Worm (Caenorhabditis elegans) whole organism, dauer: ENCODE data around the gene atn-1.

Experiments used
- unc-62 ChIP-seq: sonication (generic microtip); optimal IDR thresholded peaks from 2 replicates; lab custom pipeline; 2017; ENCODE audit warnings: missing biosample characterization, missing genetic modification reagents, missing genetic modification characterization

atn-1 gene

ce11 chrV:12470324-12470723, 7.9 kb upstream of the atn-1 start:
- TF ChIP-seq unc-62 (GFP tag; lab: Kevin White, UChicago), result no peak

- no peak for TF ChIP-seq unc-62 (GFP tag; lab: Kevin White, UChicago)
Measured at ce11 chrV:12475360-12475759, 2.9 kb upstream of the atn-1 start.

- no peak for TF ChIP-seq unc-62 (GFP tag; lab: Kevin White, UChicago)
Measured at ce11 chrV:12477139-12477538, 1.1 kb upstream of the atn-1 start.

ce11 chrV:12478990-12479389, 779 bp downstream of the atn-1 start:
- no peak for TF ChIP-seq unc-62 (GFP tag; lab: Kevin White, UChicago)

ce11 chrV:12484585-12484984, 6.4 kb downstream of the atn-1 start, which contains the start of gene srt-39:
Gene srt-39, plus strand, starts transcription at chrV:12484885.
- no peak for TF ChIP-seq unc-62 (GFP tag; lab: Kevin White, UChicago)

ce11 chrV:12486934-12487333, 8.7 kb downstream of the atn-1 start, which contains the start of gene inx-11:
Gene inx-11, plus strand, starts transcription at chrV:12487234.
- TF ChIP-seq unc-62 (GFP tag; lab: Kevin White, UChicago), result no peak

- TF ChIP-seq unc-62 (GFP tag; lab: Kevin White, UChicago), result no peak
Measured at ce11 chrV:12488002-12488401, 9.8 kb downstream of the atn-1 start.

- TF ChIP-seq unc-62 (GFP tag; lab: Kevin White, UChicago), result no peak
Measured at ce11 chrV:12491070-12491643, 12.9 kb downstream of the atn-1 start.

- no peak for TF ChIP-seq unc-62 (GFP tag; lab: Kevin White, UChicago)
Measured at ce11 chrV:12494522-12494921, 16.3 kb downstream of the atn-1 start, which contains the start of gene mrps-11. Gene mrps-11, minus strand, starts transcription at chrV:12494622.

ce11 chrV:12497725-12498263, 19.6 kb downstream of the atn-1 start, which contains the start of the genes W04D2.4 and rbm-25:
Gene W04D2.4, minus strand, starts transcription at chrV:12497755.
Gene rbm-25, plus strand, starts transcription at chrV:12498213.
- no peak for TF ChIP-seq unc-62 (GFP tag; lab: Kevin White, UChicago)

ce11 chrV:12503494-12503893, 25.3 kb downstream of the atn-1 start, which contains the start of gene T28H10.1:
Gene T28H10.1, plus strand, starts transcription at chrV:12503794.
- TF ChIP-seq unc-62 (GFP tag; lab: Kevin White, UChicago), result no peak

ce11 chrV:12505730-12506129, 27.5 kb downstream of the atn-1 start:
- TF ChIP-seq unc-62 (GFP tag; lab: Kevin White, UChicago), result no peak

- TF ChIP-seq unc-62 (GFP tag; lab: Kevin White, UChicago), result no peak
Measured at ce11 chrV:12506185-12506584, 28.0 kb downstream of the atn-1 start, which contains the start of gene nlp-46. Gene nlp-46, minus strand, starts transcription at chrV:12506285.

ce11 chrV:12511946-12512345, 33.7 kb downstream of the atn-1 start:
- no peak for TF ChIP-seq unc-62 (GFP tag; lab: Kevin White, UChicago)

ce11 chrV:12512773-12513172, 34.6 kb downstream of the atn-1 start, which contains the start of the genes T28H10.2 and lgmn-1:
Gene T28H10.2, minus strand, starts transcription at chrV:12512949.
Gene lgmn-1, plus strand, starts transcription at chrV:12513056.
- no peak for TF ChIP-seq unc-62 (GFP tag; lab: Kevin White, UChicago)

- TF ChIP-seq unc-62 (GFP tag; lab: Kevin White, UChicago), result no peak
Measured at ce11 chrV:12513900-12514299, 35.7 kb downstream of the atn-1 start.

- no peak for TF ChIP-seq unc-62 (GFP tag; lab: Kevin White, UChicago)
Measured at ce11 chrV:12517148-12517547, 38.9 kb downstream of the atn-1 start, which contains the start of gene cal-1. Gene cal-1, minus strand, starts transcription at chrV:12517248.
